Fruit fly (Drosophila melanogaster) whole organism, adult: Measurements from ENCODE around the gene CG31274.

ENCODE experiments used
- CG11617 ChIP-seq: fragments of 200-800 bp; sonication (Bioruptor generic); optimal IDR thresholded peaks from 2 replicates; lab custom pipeline; 2017; ENCODE audit warnings: mild to moderate bottlenecking, missing biosample characterization, missing genetic modification reagents, missing genetic modification characterization
- CG12768 ChIP-seq: fragments of 200-800 bp; sonication (Bioruptor generic); optimal IDR thresholded peaks from 2 replicates; lab custom pipeline; 2017; ENCODE audit warnings: missing biosample characterization, missing genetic modification characterization, mild to moderate bottlenecking, moderate library complexity, missing genetic modification reagents
- CG14711 ChIP-seq: fragments of 200-800 bp; sonication (Bioruptor generic); optimal IDR thresholded peaks from 2 replicates; lab custom pipeline; 2018; ENCODE audit warnings: missing biosample characterization, mild to moderate bottlenecking, missing genetic modification characterization, moderate library complexity
- CG33017 ChIP-seq: fragments of 200-800 bp; sonication (Bioruptor generic); optimal IDR thresholded peaks from 2 replicates; lab custom pipeline; 2018; ENCODE audit warnings: missing biosample characterization, mild to moderate bottlenecking, missing genetic modification characterization, moderate library complexity
- CG5204 ChIP-seq: fragments of 200-800 bp; sonication (Bioruptor generic); optimal IDR thresholded peaks from 2 replicates; lab custom pipeline; 2016; ENCODE audit warnings: missing biosample characterization, missing genetic modification characterization
- CG7045 ChIP-seq: fragments of 200-800 bp; sonication (Bioruptor generic); optimal IDR thresholded peaks from 2 replicates; lab custom pipeline; 2017; ENCODE audit warnings: missing biosample characterization, mild to moderate bottlenecking, missing genetic modification characterization
- Clk ChIP-seq: fragments of 200-800 bp; sonication (Bioruptor generic); optimal IDR thresholded peaks from 2 replicates; lab custom pipeline; 2017; ENCODE audit warnings: missing biosample characterization, missing genetic modification characterization
- Mnt ChIP-seq: fragments of 200-800 bp; sonication (Bioruptor generic); optimal IDR thresholded peaks from 2 replicates; lab custom pipeline; 2016; ENCODE audit warnings: missing biosample characterization, mild to moderate bottlenecking, missing genetic modification characterization
- pad ChIP-seq: fragments of 200-800 bp; sonication (Bioruptor generic); optimal IDR thresholded peaks from 3 replicates; lab custom pipeline; 2017; ENCODE audit warnings: missing biosample characterization, missing genetic modification characterization, mild to moderate bottlenecking, moderate library complexity, missing genetic modification reagents
- tj ChIP-seq: fragments of 200-800 bp; sonication (Bioruptor generic); optimal IDR thresholded peaks from 3 replicates; lab custom pipeline; 2017; ENCODE audit warnings: missing biosample characterization, mild to moderate bottlenecking, missing genetic modification characterization, moderate library complexity

dm6 chr3R:16996059-16996959, 3.5 kb downstream of the CG31274 start, which contains the start of the genes EMC2A and CG3534:
- TF ChIP-seq CG5204 (GFP tag; lab: Kevin White, UChicago) (no peak), tj (GFP tag; lab: Kevin White, UChicago) (no peak), Clk (GFP tag; lab: Kevin White, UChicago) (no peak), CG14711 (tag; lab: Kevin White, UChicago) (no peak), CG7045 (GFP tag; lab: Kevin White, UChicago) (no peak), pad (GFP tag; lab: Kevin White, UChicago) (peak; percentile 8), CG11617 (GFP tag; lab: Kevin White, UChicago) (no peak), CG12768 (GFP tag; lab: Kevin White, UChicago) (no peak), Mnt (GFP tag; lab: Kevin White, UChicago) (peak; percentile 13), CG33017 (no peak)
